Worm (Caenorhabditis elegans) whole organism, L2 larva: ENCODE data around the gene srd-16.

Source experiments
- egl-27 ChIP-seq: sonication (generic microtip); optimal IDR thresholded peaks from 3 replicates; lab custom pipeline; 2017; ENCODE audit warnings: missing biosample characterization, missing genetic modification reagents, missing genetic modification characterization
- elt-3 ChIP-seq: sonication (generic microtip); optimal IDR thresholded peaks from 2 replicates; lab custom pipeline; 2017; ENCODE audit warnings: missing biosample characterization, missing genetic modification characterization
- mdl-1 ChIP-seq, 2 experiments: fragments of 150-350 bp in 1 of 2; sonication (generic microtip) in 1 of 2; optimal IDR thresholded peaks; 2 replicates each; lab custom pipeline; 2017; ENCODE audit warnings: missing biosample characterization in 2 of 2, missing genetic modification characterization in 2 of 2
- nhr-10 ChIP-seq: sonication (generic microtip); optimal IDR thresholded peaks from 2 replicates; lab custom pipeline; 2017; ENCODE audit warnings: missing biosample characterization, missing genetic modification characterization
- nhr-237 ChIP-seq: fragments of 150-350 bp; optimal IDR thresholded peaks from 2 replicates; lab custom pipeline; 2014; ENCODE audit warnings: missing biosample characterization, missing genetic modification characterization
- nhr-25 ChIP-seq: fragments of 150-350 bp; sonication (generic microtip); optimal IDR thresholded peaks from 3 replicates; lab custom pipeline; 2014; ENCODE audit warnings: missing biosample characterization, missing genetic modification characterization
- nhr-6 ChIP-seq: fragments of 150-350 bp; optimal IDR thresholded peaks from 2 replicates; lab custom pipeline; 2014; ENCODE audit warnings: missing biosample characterization, missing genetic modification characterization
- unc-39 ChIP-seq: fragments of 150-350 bp; optimal IDR thresholded peaks from 2 replicates; lab custom pipeline; 2014; ENCODE audit warnings: missing biosample characterization, missing genetic modification characterization
- unc-62 ChIP-seq: fragments of 150-350 bp; optimal IDR thresholded peaks from 2 replicates; lab custom pipeline; 2014; ENCODE audit warnings: missing biosample characterization, missing genetic modification reagents, missing genetic modification characterization
- zag-1 ChIP-seq: fragments of 150-350 bp; optimal IDR thresholded peaks from 2 replicates; lab custom pipeline; 2014; ENCODE audit warnings: missing biosample characterization, missing genetic modification characterization
- ztf-4 ChIP-seq: fragments of 150-350 bp; optimal IDR thresholded peaks from 2 replicates; lab custom pipeline; 2014; ENCODE audit warnings: missing biosample characterization, missing genetic modification characterization

ce11 chrV:5912426-5912825, 12.6 kb upstream of the srd-16 start, which contains the start of gene C04E6.13:
- TF ChIP-seq nhr-6 (tag; lab: Kevin White, UChicago) (no peak), nhr-10 (tag; lab: Kevin White, UChicago) (no peak), mdl-1 (tag; optimal IDR thresholded peaks at IDR 0.05; lab: Kevin White, UChicago) (no peak), ztf-4 (no peak), unc-62 (GFP tag; lab: Kevin White, UChicago) (no peak), nhr-237 (tag; lab: Kevin White, UChicago) (no peak), nhr-25 (tag; lab: Kevin White, UChicago) (no peak), zag-1 (tag; lab: Kevin White, UChicago) (no peak), egl-27 (no peak), elt-3 (tag; lab: Kevin White, UChicago) (no peak), unc-39 (tag; lab: Kevin White, UChicago) (no peak)
